Fruit fly (Drosophila melanogaster) whole organism, prepupa: Measurements from ENCODE around the gene Mst84B.

Experiments
- CG34406 ChIP-seq: fragments of 200-800 bp; sonication (Bioruptor generic); optimal IDR thresholded peaks from 3 replicates; lab custom pipeline; 2016; ENCODE audit warnings: missing biosample characterization, missing genetic modification characterization
- CG6276 ChIP-seq: fragments of 200-800 bp; sonication (Bioruptor generic); optimal IDR thresholded peaks from 2 replicates; lab custom pipeline; 2017; ENCODE audit warnings: missing biosample characterization, mild to moderate bottlenecking, missing genetic modification characterization

dm6 chr3R:7074297-7075114, 12.5 kb downstream of the Mst84B start, which contains the start of the genes Ufl1 and CG1943:
- TF ChIP-seq CG34406 (GFP tag; lab: Kevin White, UChicago) (no peak), CG6276 (GFP tag; lab: Kevin White, UChicago) (no peak)
